Worm (Caenorhabditis elegans) whole organism, L3 larva: Measurements from ENCODE around the gene Y7A5A.20.

ENCODE experiments used
- R02D3.7 ChIP-seq: fragments of 150-350 bp; optimal IDR thresholded peaks from 2 replicates; lab custom pipeline; 2014; ENCODE audit warnings: missing biosample characterization, missing genetic modification characterization
- ZK546.5 ChIP-seq: sonication (generic microtip); optimal IDR thresholded peaks from 2 replicates; lab custom pipeline; 2017; ENCODE audit warnings: missing biosample characterization, missing genetic modification characterization
- aly-2 ChIP-seq: fragments of 150-350 bp; optimal IDR thresholded peaks from 2 replicates; lab custom pipeline; 2014; ENCODE audit warnings: missing biosample characterization, missing genetic modification characterization
- ama-1 ChIP-seq: fragments of 150-350 bp; optimal IDR thresholded peaks from 2 replicates; lab custom pipeline; 2018
- ceh-28 ChIP-seq: fragments of 150-350 bp; optimal IDR thresholded peaks from 2 replicates; lab custom pipeline; 2014; ENCODE audit warnings: missing biosample characterization, missing genetic modification reagents, missing genetic modification characterization
- ceh-9 ChIP-seq: sonication (generic microtip); optimal IDR thresholded peaks from 2 replicates; lab custom pipeline; 2018; ENCODE audit warnings: missing biosample characterization, missing genetic modification characterization
- daf-12 ChIP-seq: fragments of 150-350 bp; optimal IDR thresholded peaks from 2 replicates; lab custom pipeline; 2014; ENCODE audit warnings: missing biosample characterization, missing genetic modification reagents, missing genetic modification characterization
- egl-27 ChIP-seq: sonication (generic microtip); optimal IDR thresholded peaks from 4 replicates; lab custom pipeline; 2017; ENCODE audit warnings: missing biosample characterization, missing genetic modification reagents, missing genetic modification characterization
- egl-5 ChIP-seq: fragments of 150-350 bp; optimal IDR thresholded peaks from 2 replicates; lab custom pipeline; 2017; ENCODE audit warnings: missing biosample characterization, missing genetic modification reagents, missing genetic modification characterization, inconsistent platforms
- elt-1 ChIP-seq: fragments of 150-350 bp; optimal IDR thresholded peaks from 2 replicates; lab custom pipeline; 2014; ENCODE audit warnings: missing biosample characterization, missing genetic modification characterization
- elt-2 ChIP-seq: sonication (generic microtip); optimal IDR thresholded peaks from 2 replicates; lab custom pipeline; 2016; ENCODE audit warnings: missing genetic modification reagents, mild to moderate bottlenecking, missing genetic modification characterization, missing compliant biosample characterization
- eor-1 ChIP-seq, 2 experiments: fragments of 150-350 bp; optimal IDR thresholded peaks; 2 replicates each; lab custom pipeline; 2014 to 2018; ENCODE audit warnings: missing biosample characterization in 2 of 2, missing genetic modification characterization in 2 of 2
- fkh-10 ChIP-seq: sonication (generic microtip); optimal IDR thresholded peaks from 2 replicates; lab custom pipeline; 2017; ENCODE audit warnings: missing biosample characterization, missing genetic modification reagents, missing genetic modification characterization
- fkh-2 ChIP-seq: fragments of 150-350 bp; optimal IDR thresholded peaks from 2 replicates; lab custom pipeline; 2014; ENCODE audit warnings: missing biosample characterization, missing genetic modification reagents, missing genetic modification characterization
- fos-1 ChIP-seq: fragments of 150-350 bp; optimal IDR thresholded peaks from 2 replicates; lab custom pipeline; 2014; ENCODE audit warnings: missing biosample characterization, missing genetic modification characterization
- hmg-11 ChIP-seq: sonication (generic microtip); optimal IDR thresholded peaks from 2 replicates; lab custom pipeline; 2016; ENCODE audit warnings: missing genetic modification characterization, missing compliant biosample characterization
- jun-1 ChIP-seq: fragments of 150-350 bp; optimal IDR thresholded peaks from 2 replicates; lab custom pipeline; 2014; ENCODE audit warnings: missing biosample characterization, missing genetic modification reagents, missing genetic modification characterization
- lin-15B ChIP-seq: fragments of 150-350 bp; optimal IDR thresholded peaks from 2 replicates; lab custom pipeline; 2014; ENCODE audit warnings: missing biosample characterization, missing genetic modification characterization
- lin-39 ChIP-seq: fragments of 150-350 bp; optimal IDR thresholded peaks from 2 replicates; lab custom pipeline; 2018; ENCODE audit warnings: missing biosample characterization, missing genetic modification reagents, missing genetic modification characterization
- lsy-12 ChIP-seq: sonication (generic microtip); optimal IDR thresholded peaks from 2 replicates; lab custom pipeline; 2016; ENCODE audit warnings: mild to moderate bottlenecking, missing genetic modification characterization, missing compliant biosample characterization
- nfya-1 ChIP-seq: sonication (generic microtip); optimal IDR thresholded peaks from 2 replicates; lab custom pipeline; 2017; ENCODE audit warnings: missing genetic modification characterization, mild to moderate bottlenecking, missing compliant biosample characterization, antibody characterized with exemption, moderate library complexity; ENCODE audit not compliant: insufficient read depth
- nhr-23 ChIP-seq: fragments of 150-350 bp; optimal IDR thresholded peaks from 2 replicates; lab custom pipeline; 2014; ENCODE audit warnings: missing biosample characterization, missing genetic modification reagents, missing genetic modification characterization
- nhr-25 ChIP-seq: sonication (generic microtip); optimal IDR thresholded peaks from 2 replicates; lab custom pipeline; 2017; ENCODE audit warnings: missing biosample characterization, missing genetic modification characterization
- nhr-28 ChIP-seq: fragments of 150-350 bp; optimal IDR thresholded peaks from 2 replicates; lab custom pipeline; 2014; ENCODE audit warnings: missing biosample characterization, missing genetic modification characterization
- nhr-43 ChIP-seq: sonication (generic microtip); optimal IDR thresholded peaks from 2 replicates; lab custom pipeline; 2016; ENCODE audit warnings: mild to moderate bottlenecking, missing genetic modification characterization, missing compliant biosample characterization; ENCODE audit not compliant: poor library complexity, severe bottlenecking
- nhr-76 ChIP-seq: fragments of 150-350 bp; sonication (generic microtip); optimal IDR thresholded peaks from 5 replicates; lab custom pipeline; 2014; ENCODE audit warnings: missing biosample characterization, missing genetic modification characterization
- nhr-77 ChIP-seq: fragments of 150-350 bp; optimal IDR thresholded peaks from 2 replicates; lab custom pipeline; 2014; ENCODE audit warnings: missing biosample characterization, missing genetic modification characterization
- pqm-1 ChIP-seq: fragments of 150-350 bp; optimal IDR thresholded peaks from 2 replicates; lab custom pipeline; 2017; ENCODE audit warnings: missing biosample characterization, missing genetic modification characterization, inconsistent platforms
- sea-2 ChIP-seq: fragments of 150-350 bp; sonication (generic microtip); optimal IDR thresholded peaks from 4 replicates; lab custom pipeline; 2014; ENCODE audit warnings: missing biosample characterization, missing genetic modification reagents, missing genetic modification characterization
- tbx-2 ChIP-seq: sonication (generic microtip); optimal IDR thresholded peaks from 2 replicates; lab custom pipeline; 2016; ENCODE audit warnings: mild to moderate bottlenecking, missing genetic modification characterization, missing compliant biosample characterization
- unc-39 ChIP-seq: sonication (generic microtip); optimal IDR thresholded peaks from 4 replicates; lab custom pipeline; 2017; ENCODE audit warnings: missing biosample characterization, missing genetic modification characterization
- zag-1 ChIP-seq: fragments of 150-350 bp; optimal IDR thresholded peaks from 2 replicates; lab custom pipeline; 2014; ENCODE audit warnings: missing biosample characterization, missing genetic modification characterization
- ztf-11 ChIP-seq: fragments of 150-350 bp; optimal IDR thresholded peaks from 2 replicates; lab custom pipeline; 2014; ENCODE audit warnings: missing biosample characterization, missing genetic modification characterization
- ztf-4 ChIP-seq: fragments of 150-350 bp; optimal IDR thresholded peaks from 2 replicates; lab custom pipeline; 2014; ENCODE audit warnings: missing biosample characterization, missing genetic modification characterization

The Y7A5A.20 gene

DNA sequence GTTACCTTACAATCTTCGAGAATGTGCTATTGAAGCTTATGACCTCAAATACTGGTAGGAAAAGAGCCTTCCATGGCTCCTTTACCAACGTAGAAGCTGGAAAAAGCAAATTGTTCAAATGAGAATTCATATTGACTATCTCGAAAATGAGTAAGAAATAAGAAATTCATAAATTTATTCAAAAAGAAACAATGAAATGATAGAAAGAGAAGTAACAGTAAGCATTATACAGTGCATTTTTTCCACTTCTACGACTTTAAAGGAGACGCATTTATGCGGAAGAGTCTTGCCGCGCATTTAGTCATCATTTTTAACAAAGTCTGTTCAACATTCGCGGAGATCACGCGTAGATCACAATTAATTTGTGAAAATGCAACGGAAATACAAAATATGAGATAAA is 33.2 kb upstream of the Y7A5A.20 start, which contains the start of gene Y7A5A.10:
TSS of gene Y7A5A.10 (minus strand) at position 101 of the 400 bp plus-strand sequence.
- TF ChIP-seq nhr-43 (tag; lab: Kevin White, UChicago) (no peak), aly-2 (tag; lab: Kevin White, UChicago) (no peak)
- TF ChIP-seq, all 47 proteins: peak for 0

DNA sequence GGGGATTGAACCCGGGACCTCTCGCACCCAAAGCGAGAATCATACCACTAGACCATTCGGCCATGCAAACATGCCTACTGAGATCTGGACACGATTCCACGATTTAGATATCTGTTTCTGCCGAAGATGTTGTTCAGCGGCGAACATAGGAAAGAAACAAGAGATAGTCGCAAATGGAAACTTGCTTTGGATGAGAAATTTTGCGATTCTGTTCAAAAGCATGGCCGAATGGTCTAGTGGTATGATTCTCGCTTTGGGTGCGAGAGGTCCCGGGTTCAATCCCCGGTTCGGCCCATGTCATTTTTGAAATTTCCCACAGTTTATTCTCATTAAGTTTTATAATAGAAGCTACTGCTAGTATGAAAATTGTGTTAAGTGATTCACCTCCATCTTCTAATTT is 31.5 kb upstream of the Y7A5A.20 start:
- TF ChIP-seq pqm-1 (tag; lab: Kevin White, UChicago) = no peak
- TF ChIP-seq fkh-2 (tag; lab: Kevin White, UChicago) = no peak
- no peak for TF ChIP-seq nhr-28
- no peak for TF ChIP-seq egl-27 (tag; lab: Kevin White, UChicago)
- peak; percentile 6 for TF ChIP-seq lsy-12 (tag; lab: Kevin White, UChicago)
- no peak for TF ChIP-seq hmg-11 (tag; lab: Kevin White, UChicago)
- no peak for TF ChIP-seq nfya-1
- peak; percentile 29 for TF ChIP-seq nhr-25 (tag; lab: Kevin White, UChicago)
- peak; percentile 50 for TF ChIP-seq nhr-23 (tag; lab: Kevin White, UChicago)
- TF ChIP-seq ZK546.5 (tag; lab: Kevin White, UChicago) = no peak
- no peak for TF ChIP-seq daf-12 (tag; lab: Kevin White, UChicago)
- no peak for TF ChIP-seq lin-15B
- no peak for TF ChIP-seq R02D3.7 (tag; lab: Kevin White, UChicago)
- TF ChIP-seq zag-1 (tag; lab: Kevin White, UChicago) = no peak
- TF ChIP-seq ztf-4 (tag; lab: Kevin White, UChicago) = no peak
- TF ChIP-seq nhr-43 (tag; lab: Kevin White, UChicago) = peak; percentile 68
- no peak for TF ChIP-seq lin-39 (tag; lab: Kevin White, UChicago)

- TF ChIP-seq hmg-11 (tag; lab: Kevin White, UChicago) = no peak
- peak; percentile 50 for TF ChIP-seq elt-2 (tag; lab: Kevin White, UChicago)
Measured at ce11 chrX:15799595-15799994, 28.6 kb upstream of the Y7A5A.20 start, which contains the start of gene Y7A5A.6. Gene Y7A5A.6, minus strand, starts transcription at chrX:15799695.

DNA sequence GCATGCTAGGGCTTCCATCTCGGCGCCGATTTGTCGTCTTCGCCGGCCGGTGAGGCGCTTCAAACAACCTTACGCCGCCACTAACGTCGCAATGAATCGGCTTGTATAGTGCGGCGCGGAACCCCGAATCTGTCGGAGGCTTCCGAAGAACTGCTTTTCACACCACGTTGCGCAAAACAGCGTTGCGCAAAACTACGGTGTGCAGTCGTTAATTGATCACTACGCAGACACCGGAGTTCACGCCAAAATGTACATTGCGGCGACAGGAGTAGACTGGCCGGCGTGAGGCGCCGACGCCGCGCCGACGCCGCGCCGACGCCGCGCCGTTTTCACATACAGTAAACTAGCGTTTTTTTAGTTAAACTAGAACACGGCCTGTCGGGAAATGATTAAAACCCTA is 26.3 kb upstream of the Y7A5A.20 start:
- TF ChIP-seq fkh-10 = no peak
- no peak for TF ChIP-seq fos-1 (tag; lab: Kevin White, UChicago)
- no peak for TF ChIP-seq tbx-2 (tag; lab: Kevin White, UChicago)
- TF ChIP-seq ztf-4 (tag; lab: Kevin White, UChicago) = no peak
- TF ChIP-seq lsy-12 (tag; lab: Kevin White, UChicago) = no peak
- no peak for TF ChIP-seq egl-5 (tag; lab: Kevin White, UChicago)

DNA sequence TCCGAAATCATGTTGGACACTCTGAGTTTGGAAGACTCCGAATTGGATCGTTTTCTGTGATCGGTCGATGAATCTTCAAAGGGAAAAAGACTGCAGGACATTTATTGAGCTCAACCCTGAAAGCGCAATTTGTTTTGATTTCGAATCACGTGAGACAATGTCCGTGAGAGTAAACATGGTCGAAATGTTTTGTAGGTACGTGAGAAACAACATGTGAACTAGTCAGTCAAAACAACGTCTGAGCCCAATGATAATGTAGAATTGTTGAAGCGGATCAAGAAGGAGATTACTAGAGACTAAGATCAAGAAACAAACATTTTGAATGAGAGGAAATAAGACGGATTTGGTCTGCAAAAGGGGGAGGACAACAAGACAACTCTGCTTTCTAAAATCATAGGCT is 24.1 kb upstream of the Y7A5A.20 start, which contains the start of gene Y7A5A.7:
TSS of gene Y7A5A.7 (minus strand) at position 101 of the 400 bp plus-strand sequence.
- TF ChIP-seq nfya-1 (no peak), tbx-2 (tag; lab: Kevin White, UChicago) (no peak), sea-2 (GFP tag; lab: Kevin White, UChicago) (no peak), jun-1 (no peak), zag-1 (tag; lab: Kevin White, UChicago) (no peak), ztf-11 (tag; lab: Kevin White, UChicago) (no peak), ama-1 (lab: Kevin White, UChicago) (no peak), nhr-25 (tag; lab: Kevin White, UChicago) (no peak)

DNA sequence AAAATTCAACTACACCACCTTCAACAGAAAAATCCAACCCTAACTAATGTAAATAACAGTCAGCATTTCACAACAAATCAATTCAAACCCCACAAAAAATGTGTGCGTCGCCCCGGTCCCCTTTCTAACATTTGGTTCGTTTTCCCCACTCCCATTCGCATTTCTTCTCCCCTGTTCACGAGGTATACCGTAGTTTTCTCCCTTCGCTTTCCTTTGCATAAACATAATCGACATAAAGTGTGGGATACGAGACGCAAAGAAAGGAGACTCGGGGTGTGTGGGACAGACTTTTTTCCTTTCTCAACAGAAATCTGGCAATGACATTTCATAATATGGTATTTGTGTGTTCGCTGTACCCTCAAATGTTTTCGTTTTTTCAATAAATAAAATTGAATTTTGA is 16.8 kb upstream of the Y7A5A.20 start:
- TF ChIP-seq jun-1 (no peak), lin-15B (no peak), tbx-2 (tag; lab: Kevin White, UChicago) (no peak), fkh-2 (tag; lab: Kevin White, UChicago) (no peak), fos-1 (tag; lab: Kevin White, UChicago) (no peak), elt-1 (tag; lab: Kevin White, UChicago) (no peak), nhr-77 (tag; lab: Kevin White, UChicago) (no peak)
- TF ChIP-seq, all 47 proteins: peak for 0

DNA sequence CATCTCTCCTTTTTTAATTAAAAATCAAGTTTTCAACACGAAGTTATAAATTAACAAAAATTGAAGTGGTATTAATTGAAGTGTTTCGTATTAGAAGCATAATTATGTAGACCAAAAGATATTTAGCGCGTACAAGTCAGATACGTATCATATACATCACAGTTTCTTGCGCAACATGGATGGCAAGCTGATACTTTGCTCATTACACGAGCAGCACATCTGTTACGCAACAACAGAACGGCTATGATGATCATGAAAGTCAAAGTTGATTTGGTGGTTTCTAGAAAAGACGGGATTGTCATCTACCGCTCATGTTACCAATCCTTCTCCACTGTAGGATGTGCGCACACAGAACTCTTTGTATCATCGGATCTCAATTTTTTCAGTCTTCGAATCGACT is 13.6 kb upstream of the Y7A5A.20 start:
- no peak for TF ChIP-seq egl-5 (tag; lab: Kevin White, UChicago)
- TF ChIP-seq lin-15B = no peak
- TF ChIP-seq egl-27 (tag; lab: Kevin White, UChicago) = no peak
- no peak for TF ChIP-seq ceh-28
- no peak for TF ChIP-seq elt-1 (tag; lab: Kevin White, UChicago)
- TF ChIP-seq tbx-2 (tag; lab: Kevin White, UChicago) = no peak
- no peak for TF ChIP-seq nfya-1
- TF ChIP-seq ceh-9 (tag; lab: Kevin White, UChicago) = no peak
- TF ChIP-seq unc-39 (tag; lab: Kevin White, UChicago) = no peak
- TF ChIP-seq daf-12 (tag; lab: Kevin White, UChicago) = no peak
- TF ChIP-seq elt-2 (tag; lab: Kevin White, UChicago) = no peak
- TF ChIP-seq nhr-76 (tag; lab: Kevin White, UChicago) = no peak
- TF ChIP-seq fos-1 (tag; lab: Kevin White, UChicago) = no peak
- TF ChIP-seq eor-1 (tag; optimal IDR thresholded peaks at IDR 0.05; lab: Kevin White, UChicago) = no peak
- TF ChIP-seq, all 47 proteins: peak for 0
